Fruit fly (Drosophila melanogaster) whole organism, embryonic: ENCODE data around the gene Pgls.

Source experiments
- ATbp ChIP-seq: fragments of 200-800 bp; sonication (Bioruptor generic); optimal IDR thresholded peaks from 2 replicates; lab custom pipeline; 2017; ENCODE audit warnings: missing biosample characterization, mild to moderate bottlenecking, missing genetic modification characterization, missing genetic modification reagents
- Atf-2 ChIP-seq: fragments of 200-800 bp; sonication (Bioruptor generic); optimal IDR thresholded peaks from 2 replicates; lab custom pipeline; 2016; ENCODE audit warnings: missing biosample characterization, missing genetic modification characterization
- CG10274 ChIP-seq: fragments of 200-800 bp; sonication (Bioruptor generic); optimal IDR thresholded peaks from 3 replicates; lab custom pipeline; 2017; ENCODE audit warnings: missing biosample characterization, mild to moderate bottlenecking, missing genetic modification characterization
- CG11560 ChIP-seq: fragments of 200-800 bp; sonication (Bioruptor generic); IDR thresholded peaks from 3 replicates; pipeline ENCODE4 v1.3.6; 2022; ENCODE audit warnings: missing biosample characterization, missing genetic modification characterization
- CG12104 ChIP-seq: fragments of 200-800 bp; sonication (Bioruptor generic); optimal IDR thresholded peaks from 3 replicates; lab custom pipeline; 2016; ENCODE audit warnings: missing biosample characterization, missing genetic modification characterization
- CG12769 ChIP-seq: fragments of 200-800 bp; sonication (Bioruptor generic); optimal IDR thresholded peaks from 2 replicates; lab custom pipeline; 2019; ENCODE audit warnings: missing biosample characterization, mild to moderate bottlenecking, missing genetic modification characterization, moderate library complexity
- CG13775 ChIP-seq: fragments of 200-800 bp; sonication (Bioruptor generic); optimal IDR thresholded peaks from 3 replicates; lab custom pipeline; 2017; ENCODE audit warnings: missing biosample characterization, mild to moderate bottlenecking, missing genetic modification characterization
- CG14014 ChIP-seq: fragments of 200-800 bp; sonication (Bioruptor generic); IDR thresholded peaks from 2 replicates; pipeline ENCODE4 v1.3.6; 2022; ENCODE audit warnings: missing biosample characterization, missing genetic modification characterization
- CG14965 ChIP-seq: fragments of 200-800 bp; sonication (Bioruptor generic); optimal IDR thresholded peaks from 2 replicates; lab custom pipeline; 2016; ENCODE audit warnings: missing biosample characterization, missing genetic modification characterization, borderline replicate concordance
- CG1529 ChIP-seq: fragments of 200-800 bp; sonication (Bioruptor generic); optimal IDR thresholded peaks from 3 replicates; lab custom pipeline; 2018; ENCODE audit warnings: missing biosample characterization, missing genetic modification characterization
- CG1602 ChIP-seq: fragments of 200-800 bp; sonication (Bioruptor generic); optimal IDR thresholded peaks from 3 replicates; lab custom pipeline; 2016; ENCODE audit warnings: missing biosample characterization, missing genetic modification characterization
- CG16863 ChIP-seq: fragments of 200-800 bp; sonication (Bioruptor generic); optimal IDR thresholded peaks from 3 replicates; lab custom pipeline; 2016; ENCODE audit warnings: missing biosample characterization, missing genetic modification characterization
- CG17328 ChIP-seq: fragments of 200-800 bp; sonication (Bioruptor generic); IDR thresholded peaks from 2 replicates; pipeline ENCODE4 v1.3.6; 2022; ENCODE audit warnings: missing biosample characterization, missing genetic modification characterization
- CG17385 ChIP-seq: fragments of 200-800 bp; sonication (Bioruptor generic); optimal IDR thresholded peaks from 3 replicates; lab custom pipeline; 2018; ENCODE audit warnings: missing biosample characterization, mild to moderate bottlenecking, missing genetic modification characterization
- CG2199 ChIP-seq: fragments of 200-800 bp; sonication (Bioruptor generic); IDR thresholded peaks from 3 replicates; pipeline ENCODE4 v1.3.6; 2022; ENCODE audit warnings: missing biosample characterization, missing genetic modification characterization
- CG2202 ChIP-seq: fragments of 200-800 bp; sonication (Bioruptor generic); optimal IDR thresholded peaks from 2 replicates; lab custom pipeline; 2018; ENCODE audit warnings: missing biosample characterization, mild to moderate bottlenecking, missing genetic modification characterization
- CG32767 ChIP-seq: fragments of 200-800 bp; sonication (Bioruptor generic); IDR thresholded peaks from 2 replicates; pipeline ENCODE4 v1.3.6; 2022; ENCODE audit warnings: missing biosample characterization, missing genetic modification characterization
- CG42726 ChIP-seq: fragments of 200-800 bp; sonication (Bioruptor generic); IDR thresholded peaks from 2 replicates; pipeline ENCODE4 v1.3.6; 2022; ENCODE audit warnings: missing biosample characterization, missing genetic modification characterization; ENCODE audit not compliant: partially characterized antibody
- CG4360 ChIP-seq: fragments of 200-800 bp; sonication (Bioruptor generic); IDR thresholded peaks from 2 replicates; pipeline ENCODE4 v1.3.6; 2022; ENCODE audit warnings: missing biosample characterization, missing genetic modification characterization
- CG6272 ChIP-seq: fragments of 200-800 bp; sonication (Bioruptor generic); IDR thresholded peaks from 2 replicates; pipeline ENCODE4 v1.3.6; 2022; ENCODE audit warnings: missing biosample characterization, missing genetic modification characterization
- CG8089 ChIP-seq: fragments of 200-800 bp; sonication (Bioruptor generic); optimal IDR thresholded peaks from 3 replicates; lab custom pipeline; 2016; ENCODE audit warnings: missing biosample characterization, missing genetic modification characterization
- CG9797 ChIP-seq: fragments of 200-800 bp; sonication (Bioruptor generic); optimal IDR thresholded peaks from 3 replicates; lab custom pipeline; 2018; ENCODE audit warnings: missing biosample characterization, mild to moderate bottlenecking, missing genetic modification characterization
- CkIIα-i1 ChIP-seq: fragments of 200-800 bp; sonication (Bioruptor generic); IDR thresholded peaks from 2 replicates; pipeline ENCODE4 v1.3.6; 2022; ENCODE audit warnings: missing biosample characterization, missing genetic modification characterization
- CoRest ChIP-seq: fragments of 200-800 bp; sonication (Bioruptor generic); optimal IDR thresholded peaks from 3 replicates; lab custom pipeline; 2018; ENCODE audit warnings: missing biosample characterization, mild to moderate bottlenecking, missing genetic modification characterization, moderate library complexity
- D19B ChIP-seq: fragments of 200-800 bp; sonication (Bioruptor generic); optimal IDR thresholded peaks from 2 replicates; lab custom pipeline; 2017; ENCODE audit warnings: missing biosample characterization, mild to moderate bottlenecking, missing genetic modification characterization
- Dad ChIP-seq: fragments of 200-800 bp; sonication (Bioruptor generic); optimal IDR thresholded peaks from 3 replicates; lab custom pipeline; 2016; ENCODE audit warnings: missing biosample characterization, missing genetic modification characterization
- Dek ChIP-seq: fragments of 200-800 bp; sonication (Bioruptor generic); optimal IDR thresholded peaks from 3 replicates; lab custom pipeline; 2019; ENCODE audit warnings: missing biosample characterization, mild to moderate bottlenecking, missing genetic modification characterization, moderate library complexity
- Dip3 ChIP-seq: fragments of 200-800 bp; sonication (Bioruptor generic); optimal IDR thresholded peaks from 3 replicates; lab custom pipeline; 2016; ENCODE audit warnings: missing biosample characterization, missing genetic modification characterization
- Doc3 ChIP-seq: fragments of 200-800 bp; sonication (Bioruptor generic); IDR thresholded peaks from 3 replicates; pipeline ENCODE4 v1.3.6; 2022; ENCODE audit warnings: missing biosample characterization, missing genetic modification characterization; ENCODE audit not compliant: partially characterized antibody
- Elba2 ChIP-seq: fragments of 200-800 bp; sonication (Bioruptor generic); optimal IDR thresholded peaks from 3 replicates; lab custom pipeline; 2016; ENCODE audit warnings: missing biosample characterization, missing genetic modification characterization
- Hsf ChIP-seq: fragments of 200-800 bp; sonication (Bioruptor generic); optimal IDR thresholded peaks from 3 replicates; lab custom pipeline; 2016; ENCODE audit warnings: missing biosample characterization, missing genetic modification characterization
- MBD-R2 ChIP-seq: fragments of 200-800 bp; sonication (Bioruptor generic); IDR thresholded peaks from 2 replicates; pipeline ENCODE4 v1.3.6; 2022; ENCODE audit warnings: missing biosample characterization, missing genetic modification characterization
- Max ChIP-seq: fragments of 200-800 bp; sonication (Bioruptor generic); optimal IDR thresholded peaks from 2 replicates; lab custom pipeline; 2016; ENCODE audit warnings: missing biosample characterization, mild to moderate bottlenecking, missing genetic modification characterization
- Nf-YA ChIP-seq: fragments of 200-800 bp; sonication (Bioruptor generic); IDR thresholded peaks from 2 replicates; pipeline ENCODE4 v1.3.6; 2022; ENCODE audit warnings: missing biosample characterization, missing genetic modification characterization
- Rx ChIP-seq: fragments of 200-800 bp; sonication (Bioruptor generic); IDR thresholded peaks from 2 replicates; pipeline ENCODE4 v1.3.6; 2022; ENCODE audit warnings: missing biosample characterization, missing genetic modification characterization
- Usf ChIP-seq: fragments of 200-800 bp; sonication (Bioruptor generic); optimal IDR thresholded peaks from 2 replicates; lab custom pipeline; 2017; ENCODE audit warnings: missing genotype, missing biosample characterization, missing genetic modification characterization
- amos ChIP-seq: fragments of 200-800 bp; sonication (Bioruptor generic); IDR thresholded peaks from 2 replicates; pipeline ENCODE4 v1.3.6; 2022; ENCODE audit warnings: missing biosample characterization, missing genetic modification characterization; ENCODE audit not compliant: partially characterized antibody
- ftz-f1 ChIP-seq: fragments of 200-800 bp; sonication (Bioruptor generic); optimal IDR thresholded peaks from 2 replicates; lab custom pipeline; 2016; ENCODE audit warnings: missing biosample characterization, missing genetic modification characterization
- gro ChIP-seq: fragments of 200-800 bp; sonication (Bioruptor generic); optimal IDR thresholded peaks from 2 replicates; lab custom pipeline; 2016; ENCODE audit warnings: missing biosample characterization, missing genetic modification characterization
- gsb-n ChIP-seq: fragments of 200-800 bp; sonication (Bioruptor generic); optimal IDR thresholded peaks from 3 replicates; lab custom pipeline; 2018; ENCODE audit warnings: missing biosample characterization, mild to moderate bottlenecking, missing genetic modification characterization
- ind ChIP-seq: fragments of 200-800 bp; sonication (Bioruptor generic); optimal IDR thresholded peaks from 3 replicates; lab custom pipeline; 2016; ENCODE audit warnings: missing biosample characterization, missing genetic modification characterization
- insv ChIP-seq, 2 experiments: fragments of 200-800 bp; sonication (Bioruptor generic); optimal IDR thresholded peaks; 3 replicates each; lab custom pipeline; 2016 to 2018; ENCODE audit warnings: missing biosample characterization in 2 of 2, missing genetic modification characterization in 2 of 2
- lab ChIP-seq: fragments of 200-800 bp; sonication (Bioruptor generic); optimal IDR thresholded peaks from 3 replicates; lab custom pipeline; 2017; ENCODE audit warnings: missing biosample characterization, missing genetic modification characterization, mild to moderate bottlenecking, moderate library complexity, missing genetic modification reagents
- mld ChIP-seq: fragments of 200-800 bp; sonication (Bioruptor generic); IDR thresholded peaks from 3 replicates; pipeline ENCODE4 v1.3.6; 2022; ENCODE audit warnings: missing biosample characterization, missing genetic modification characterization; ENCODE audit not compliant: partially characterized antibody
- oc ChIP-seq: fragments of 200-800 bp; sonication (Bioruptor generic); optimal IDR thresholded peaks from 2 replicates; lab custom pipeline; 2018; ENCODE audit warnings: missing biosample characterization, mild to moderate bottlenecking, missing genetic modification characterization, moderate library complexity
- pb ChIP-seq: fragments of 200-800 bp; sonication (Bioruptor generic); optimal IDR thresholded peaks from 3 replicates; lab custom pipeline; 2016; ENCODE audit warnings: missing biosample characterization, missing genetic modification characterization
- pzg ChIP-seq: fragments of 200-800 bp; sonication (Bioruptor generic); optimal IDR thresholded peaks from 3 replicates; lab custom pipeline; 2018; ENCODE audit warnings: missing biosample characterization, mild to moderate bottlenecking, missing genetic modification characterization, moderate library complexity
- rib ChIP-seq: fragments of 200-800 bp; sonication (Bioruptor generic); IDR thresholded peaks from 2 replicates; pipeline ENCODE4 v1.3.6; 2022; ENCODE audit warnings: missing biosample characterization, missing genetic modification characterization
- run ChIP-seq: fragments of 200-800 bp; sonication (Bioruptor generic); optimal IDR thresholded peaks from 3 replicates; lab custom pipeline; 2018; ENCODE audit warnings: missing biosample characterization, mild to moderate bottlenecking, missing genetic modification characterization
- tll ChIP-seq, 2 experiments: fragments of 200-800 bp in 1 of 2; fragments of >200 bp in 1 of 2; sonication (Bioruptor generic) in 1 of 2; optimal IDR thresholded peaks; 2 replicates each; lab custom pipeline; 2017 to 2019; ENCODE audit warnings: missing biosample characterization in 2 of 2, missing genetic modification characterization in 2 of 2, mild to moderate bottlenecking in 1 of 2, moderate library complexity in 1 of 2
- z ChIP-seq: fragments of 200-800 bp; sonication (Bioruptor generic); IDR thresholded peaks from 3 replicates; pipeline ENCODE4 v1.3.6; 2022; ENCODE audit warnings: missing biosample characterization, missing genetic modification characterization

Gene Pgls

dm6 chrX:10814832-10815372 lies 32.3 kb upstream of the Pgls start (continued):
- no peak for TF ChIP-seq Elba2 (GFP tag; lab: Kevin White, UChicago)
- peak; percentile 32 for TF ChIP-seq ATbp (GFP tag; lab: Kevin White, UChicago)
- no peak for TF ChIP-seq pzg (GFP tag; lab: Kevin White, UChicago)
- no peak for TF ChIP-seq CG32767 (GFP tag; lab: Robert Waterston, UW)
- no peak for TF ChIP-seq CG10274 (GFP tag; lab: Kevin White, UChicago)
- TF ChIP-seq rib (GFP tag; lab: Robert Waterston, UW): no peak
- TF ChIP-seq CoRest: no peak
- no peak for TF ChIP-seq Max (GFP tag; lab: Kevin White, UChicago)
- TF ChIP-seq CG2202: no peak
- TF ChIP-seq CG13775 (GFP tag; lab: Kevin White, UChicago): no peak
- no peak for TF ChIP-seq CG17328 (GFP tag; lab: Robert Waterston, UW)
- TF ChIP-seq Nf-YA (GFP tag; lab: Robert Waterston, UW): no peak
- TF ChIP-seq z (GFP tag; lab: Robert Waterston, UW): peak; percentile 79; the same call in 2 of the 3 replicates
- TF ChIP-seq amos (GFP tag; lab: Robert Waterston, UW): 0 out of 2 replicates have a peak, but pooled peaks have one; percentile 25
- no peak for TF ChIP-seq D19B
- TF ChIP-seq Dip3 (GFP tag; lab: Kevin White, UChicago): no peak
- no peak for TF ChIP-seq oc (tag; lab: Kevin White, UChicago)
- TF ChIP-seq Atf-2 (GFP tag; lab: Kevin White, UChicago): no peak
- no peak for TF ChIP-seq CG1602 (GFP tag; lab: Kevin White, UChicago)
- TF ChIP-seq Usf (GFP tag; lab: Kevin White, UChicago): no peak
- TF ChIP-seq CG14014 (GFP tag; lab: Robert Waterston, UW): peak; percentile 15; the same call in 1 of the 2 replicates
- TF ChIP-seq gro (GFP tag; lab: Kevin White, UChicago): no peak
- TF ChIP-seq Hsf: peak; percentile 1
- TF ChIP-seq MBD-R2 (GFP tag; lab: Robert Waterston, UW): no peak
- TF ChIP-seq CG14965 (GFP tag; lab: Kevin White, UChicago): no peak
- TF ChIP-seq CG17385 (GFP tag; lab: Kevin White, UChicago): peak; percentile 75
- no peak for TF ChIP-seq run (tag; lab: Kevin White, UChicago)
- TF ChIP-seq ind (GFP tag; lab: Kevin White, UChicago): no peak
- TF ChIP-seq CG42726 (GFP tag; lab: Robert Waterston, UW): no peak
- peak; percentile 65 for TF ChIP-seq CG2199
- TF ChIP-seq Rx: no peak
- no peak for TF ChIP-seq ftz-f1 (GFP tag; lab: Kevin White, UChicago)
- no peak for TF ChIP-seq CkIIα-i1 (GFP tag; lab: Robert Waterston, UW)
- no peak for TF ChIP-seq CG12104 (GFP tag; lab: Kevin White, UChicago)
- no peak for TF ChIP-seq CG8089 (GFP tag; lab: Kevin White, UChicago)
- no peak for TF ChIP-seq Dek
- TF ChIP-seq CG11560 (tag; lab: Robert Waterston, UW): no peak
- no peak for TF ChIP-seq insv (GFP tag; optimal IDR thresholded peaks at IDR 0.05; lab: Kevin White, UChicago)
- no peak for TF ChIP-seq pb (GFP tag; lab: Kevin White, UChicago)
- TF ChIP-seq gsb-n: no peak
- no peak for TF ChIP-seq CG12769
- TF ChIP-seq CG1529 (GFP tag; lab: Kevin White, UChicago): peak; percentile 23
- TF ChIP-seq Dad: no peak
- TF ChIP-seq CG9797: no peak
- TF ChIP-seq CG4360: peak; percentile 14; the same call in 1 of the 2 replicates
- no peak for TF ChIP-seq tll (GFP tag; optimal IDR thresholded peaks at IDR 0.05; lab: Kevin White, UChicago)
- no peak for TF ChIP-seq Doc3 (GFP tag; lab: Robert Waterston, UW)
- TF ChIP-seq mld (GFP tag; lab: Robert Waterston, UW): no peak
- TF ChIP-seq CG16863 (GFP tag; lab: Kevin White, UChicago): no peak
- no peak for TF ChIP-seq CG6272 (GFP tag; lab: Robert Waterston, UW)
- peak; percentile 2 for TF ChIP-seq lab (GFP tag; lab: Kevin White, UChicago)
